Worm (Caenorhabditis elegans) whole organism, early embryonic: ENCODE measurements around the gene C07G3.8.

Source experiments
- B0310.2 ChIP-seq: sonication (generic microtip); optimal IDR thresholded peaks from 2 replicates; lab custom pipeline; 2016; ENCODE audit warnings: mild to moderate bottlenecking, missing genetic modification characterization, missing compliant biosample characterization
- F13C5.2 ChIP-seq: sonication (generic microtip); optimal IDR thresholded peaks from 2 replicates; lab custom pipeline; 2017; ENCODE audit warnings: mild to moderate bottlenecking, missing genetic modification characterization, inconsistent platforms, missing compliant biosample characterization
- aly-1 ChIP-seq: sonication (generic microtip); optimal IDR thresholded peaks from 2 replicates; lab custom pipeline; 2016; ENCODE audit warnings: missing genetic modification characterization, missing compliant biosample characterization
- ama-1 ChIP-seq: fragments of 150-350 bp; optimal IDR thresholded peaks from 2 replicates; lab custom pipeline; 2014
- ceh-13 ChIP-seq: fragments of 200-800 bp; sonication (Bioruptor generic); optimal IDR thresholded peaks from 2 replicates; lab custom pipeline; 2018; ENCODE audit warnings: mild to moderate bottlenecking, missing genetic modification characterization, missing compliant biosample characterization
- ceh-36 ChIP-seq: sonication (generic microtip); optimal IDR thresholded peaks from 2 replicates; lab custom pipeline; 2016; ENCODE audit warnings: missing genetic modification characterization, inconsistent platforms, missing compliant biosample characterization
- ets-7 ChIP-seq: sonication (generic microtip); optimal IDR thresholded peaks from 2 replicates; lab custom pipeline; 2016; ENCODE audit warnings: missing genotype, missing genetic modification characterization, missing compliant biosample characterization
- flt-1 ChIP-seq: fragments of 200-800 bp; sonication (Bioruptor generic); IDR thresholded peaks from 2 replicates; pipeline ENCODE4 v1.3.6; 2022; ENCODE audit warnings: missing genetic modification characterization, missing compliant biosample characterization
- hmbx-1 ChIP-seq: sonication (generic microtip); optimal IDR thresholded peaks from 2 replicates; lab custom pipeline; 2016; ENCODE audit warnings: mild to moderate bottlenecking, missing genetic modification characterization, missing compliant biosample characterization
- hmg-4 ChIP-seq: fragments of 200-800 bp; sonication (Bioruptor generic); optimal IDR thresholded peaks from 2 replicates; lab custom pipeline; 2018; ENCODE audit warnings: mild to moderate bottlenecking, missing genetic modification characterization, missing compliant biosample characterization
- hnd-1 ChIP-seq: sonication (generic microtip); optimal IDR thresholded peaks from 2 replicates; lab custom pipeline; 2016; ENCODE audit warnings: missing genetic modification characterization, missing compliant biosample characterization
- pes-1 ChIP-seq: fragments of 200-800 bp; sonication (Bioruptor generic); IDR thresholded peaks from 2 replicates; pipeline ENCODE4 v1.3.6; 2022; ENCODE audit warnings: missing genetic modification reagents, missing genetic modification characterization, missing compliant biosample characterization
- scrt-1 ChIP-seq: fragments of 200-800 bp; sonication (Bioruptor generic); IDR thresholded peaks from 2 replicates; pipeline ENCODE4 v1.3.6; 2022; ENCODE audit warnings: missing genetic modification characterization, missing compliant biosample characterization
- sea-1 ChIP-seq: fragments of 200-800 bp; sonication (Bioruptor generic); conservative IDR thresholded peaks from 2 replicates; pipeline ENCODE4 v1.3.6; 2022; ENCODE audit warnings: missing genetic modification characterization, missing compliant biosample characterization
- tbx-11 ChIP-seq: fragments of 200-800 bp; sonication (Bioruptor generic); IDR thresholded peaks from 2 replicates; pipeline ENCODE4 v1.3.6; 2022; ENCODE audit warnings: missing genetic modification characterization, missing compliant biosample characterization
- tbx-37 ChIP-seq: fragments of 200-800 bp; sonication (Bioruptor generic); conservative IDR thresholded peaks from 2 replicates; pipeline ENCODE4 v1.3.6; 2022; ENCODE audit warnings: missing genetic modification reagents, missing genetic modification characterization, missing compliant biosample characterization
- tra-4 ChIP-seq: sonication (generic microtip); optimal IDR thresholded peaks from 2 replicates; lab custom pipeline; 2017; ENCODE audit warnings: missing genetic modification characterization, missing compliant biosample characterization

C07G3.8 gene

ce11 chrV:3530403-3530802 lies 28.5 kb upstream of the C07G3.8 start, which contains the start of gene srbc-66:
Gene srbc-66, plus strand, starts transcription at chrV:3530703.
- TF ChIP-seq tra-4 (tag; lab: Kevin White, UChicago), result no peak
- TF ChIP-seq scrt-1, result no peak
- no peak for TF ChIP-seq sea-1
- TF ChIP-seq ceh-13 (GFP tag; lab: Kevin White, UChicago), result no peak
- no peak for TF ChIP-seq hnd-1 (tag; lab: Kevin White, UChicago)
- TF ChIP-seq hmg-4, result no peak
- TF ChIP-seq flt-1 (GFP tag; lab: Robert Waterston, UW), result no peak
- TF ChIP-seq aly-1 (tag; lab: Kevin White, UChicago), result no peak
- no peak for TF ChIP-seq ets-7 (tag; lab: Kevin White, UChicago)
- no peak for TF ChIP-seq tbx-37 (GFP tag; lab: Robert Waterston, UW)
- TF ChIP-seq hmbx-1 (tag; lab: Kevin White, UChicago), result no peak
- TF ChIP-seq ceh-36, result no peak
- no peak for TF ChIP-seq ama-1
- TF ChIP-seq B0310.2 (tag; lab: Kevin White, UChicago), result no peak
- no peak for TF ChIP-seq F13C5.2
- no peak for TF ChIP-seq tbx-11 (GFP tag; lab: Robert Waterston, UW)
- TF ChIP-seq pes-1, result no peak

- TF ChIP-seq hmbx-1 (tag; lab: Kevin White, UChicago), result no peak
- TF ChIP-seq aly-1 (tag; lab: Kevin White, UChicago), result no peak
- TF ChIP-seq ama-1, result no peak
- no peak for TF ChIP-seq pes-1
- TF ChIP-seq sea-1, result no peak
Measured at ce11 chrV:3526882-3527281, 24.9 kb upstream of the C07G3.8 start, which contains the start of gene str-260. Gene str-260, plus strand, starts transcription at chrV:3527182.

- no peak for TF ChIP-seq tbx-11 (GFP tag; lab: Robert Waterston, UW)
- TF ChIP-seq B0310.2 (tag; lab: Kevin White, UChicago), result no peak
- TF ChIP-seq ama-1, result no peak
- TF ChIP-seq hmg-4, result no peak
- TF ChIP-seq hmbx-1 (tag; lab: Kevin White, UChicago), result no peak
- TF ChIP-seq tbx-37 (GFP tag; lab: Robert Waterston, UW), result no peak
- no peak for TF ChIP-seq tra-4 (tag; lab: Kevin White, UChicago)
- TF ChIP-seq aly-1 (tag; lab: Kevin White, UChicago), result no peak
- TF ChIP-seq flt-1 (GFP tag; lab: Robert Waterston, UW), result no peak
- no peak for TF ChIP-seq F13C5.2
Measured at ce11 chrV:3524970-3525369, 23.0 kb upstream of the C07G3.8 start, which contains the start of gene T24A6.7. Gene T24A6.7, plus strand, starts transcription at chrV:3525270.

ce11 chrV:3523262-3523661 lies 21.3 kb upstream of the C07G3.8 start, which contains the start of gene irg-1:
Gene irg-1, plus strand, starts transcription at chrV:3523587.
- TF ChIP-seq aly-1 (tag; lab: Kevin White, UChicago) (no peak), tbx-37 (GFP tag; lab: Robert Waterston, UW) (no peak), scrt-1 (no peak), B0310.2 (tag; lab: Kevin White, UChicago) (no peak), flt-1 (GFP tag; lab: Robert Waterston, UW) (no peak), sea-1 (no peak), tra-4 (tag; lab: Kevin White, UChicago) (no peak), ets-7 (tag; lab: Kevin White, UChicago) (no peak), pes-1 (no peak)

ce11 chrV:3517889-3518288 lies 16.0 kb upstream of the C07G3.8 start, which contains the start of gene str-227:
Gene str-227, plus strand, starts transcription at chrV:3518189.
- TF ChIP-seq tbx-37 (GFP tag; lab: Robert Waterston, UW) (no peak), hmg-4 (no peak), B0310.2 (tag; lab: Kevin White, UChicago) (no peak), flt-1 (GFP tag; lab: Robert Waterston, UW) (no peak), hmbx-1 (tag; lab: Kevin White, UChicago) (no peak), hnd-1 (tag; lab: Kevin White, UChicago) (no peak)

- no peak for TF ChIP-seq hnd-1 (tag; lab: Kevin White, UChicago)
- no peak for TF ChIP-seq hmbx-1 (tag; lab: Kevin White, UChicago)
- TF ChIP-seq B0310.2 (tag; lab: Kevin White, UChicago), result no peak
- no peak for TF ChIP-seq sea-1
- no peak for TF ChIP-seq tra-4 (tag; lab: Kevin White, UChicago)
- TF ChIP-seq ama-1, result no peak
- TF ChIP-seq ets-7 (tag; lab: Kevin White, UChicago), result no peak
- no peak for TF ChIP-seq F13C5.2
Measured at ce11 chrV:3512381-3512780, 10.4 kb upstream of the C07G3.8 start, which contains the start of gene str-226. Gene str-226, plus strand, starts transcription at chrV:3512681.

DNA sequence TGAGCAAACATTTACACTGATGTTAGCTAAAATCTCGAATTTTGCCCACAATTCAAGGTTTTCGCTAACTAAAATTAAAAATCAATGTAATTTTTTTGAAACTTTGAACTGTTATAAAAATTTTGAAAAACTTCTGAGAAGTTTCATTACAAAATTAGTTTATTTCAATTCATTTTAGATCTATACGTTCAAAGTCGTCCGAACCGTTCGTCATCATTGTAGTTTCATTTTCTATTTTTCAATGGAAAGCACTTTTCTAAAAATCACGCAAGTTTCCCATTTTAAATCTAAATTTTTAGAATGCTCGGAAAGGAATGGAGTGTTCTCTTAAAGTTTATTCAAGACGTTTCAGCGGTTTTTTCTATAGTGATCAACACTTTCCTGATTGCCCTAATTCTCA lies 7.9 kb upstream of the C07G3.8 start, which contains the start of gene str-228:
Gene str-228 (plus strand): TSS at position 301 of the 400 bp plus-strand sequence.
- no peak for TF ChIP-seq ceh-13 (GFP tag; lab: Kevin White, UChicago)
- TF ChIP-seq scrt-1, result no peak
- no peak for TF ChIP-seq hmg-4
- no peak for TF ChIP-seq hnd-1 (tag; lab: Kevin White, UChicago)
- no peak for TF ChIP-seq flt-1 (GFP tag; lab: Robert Waterston, UW)
- TF ChIP-seq tbx-11 (GFP tag; lab: Robert Waterston, UW), result no peak
- no peak for TF ChIP-seq tbx-37 (GFP tag; lab: Robert Waterston, UW)
- no peak for TF ChIP-seq ama-1
- TF ChIP-seq aly-1 (tag; lab: Kevin White, UChicago), result no peak

DNA sequence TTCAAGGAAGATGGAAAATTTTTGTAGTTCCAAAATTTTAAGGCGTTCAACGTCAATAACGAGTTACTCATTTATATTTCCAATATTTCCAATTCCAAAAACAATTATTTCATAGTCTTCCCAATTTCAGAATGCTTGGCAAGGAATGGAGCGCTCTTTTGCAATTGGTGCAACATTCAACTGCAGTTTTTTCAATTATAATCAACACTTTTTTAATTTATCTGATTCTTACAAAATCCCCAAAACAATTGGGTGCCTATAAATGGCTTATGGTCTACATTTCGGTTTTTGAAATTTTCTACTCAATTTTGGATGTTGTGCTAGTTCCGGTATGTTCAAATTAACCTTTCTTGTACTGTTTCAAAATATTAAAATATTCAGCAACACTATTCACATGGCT lies 5.8 kb upstream of the C07G3.8 start, which contains the start of gene str-225:
Gene str-225 (plus strand): TSS at position 132 of the 400 bp plus-strand sequence.
- TF ChIP-seq aly-1 (tag; lab: Kevin White, UChicago) (no peak), ama-1 (no peak), tbx-37 (GFP tag; lab: Robert Waterston, UW) (no peak), flt-1 (GFP tag; lab: Robert Waterston, UW) (no peak), tbx-11 (GFP tag; lab: Robert Waterston, UW) (no peak), hmg-4 (no peak), hnd-1 (tag; lab: Kevin White, UChicago) (no peak), B0310.2 (tag; lab: Kevin White, UChicago) (no peak), sea-1 (no peak), hmbx-1 (tag; lab: Kevin White, UChicago) (no peak), ets-7 (tag; lab: Kevin White, UChicago) (no peak), pes-1 (no peak), ceh-13 (GFP tag; lab: Kevin White, UChicago) (no peak), F13C5.2 (no peak)
